Worm (Caenorhabditis elegans) whole organism, L1 larva: ENCODE measurements around the gene C01G5.25.

Experiments used
- F16B12.6 ChIP-seq: fragments of 150-350 bp; optimal IDR thresholded peaks from 2 replicates; lab custom pipeline; 2014; ENCODE audit warnings: missing biosample characterization, missing genetic modification characterization
- Y116A8C.19 ChIP-seq: sonication (generic microtip); optimal IDR thresholded peaks from 2 replicates; lab custom pipeline; 2016; ENCODE audit warnings: missing compliant biosample characterization, missing genetic modification characterization, borderline replicate concordance
- ama-1 ChIP-seq: fragments of 150-350 bp; optimal IDR thresholded peaks from 2 replicates; lab custom pipeline; 2014
- blmp-1 ChIP-seq: fragments of 150-350 bp; optimal IDR thresholded peaks from 2 replicates; lab custom pipeline; 2014; ENCODE audit warnings: missing biosample characterization, missing genetic modification characterization
- ceh-63 ChIP-seq: fragments of 200-800 bp; sonication (Bioruptor generic); optimal IDR thresholded peaks from 2 replicates; lab custom pipeline; 2018; ENCODE audit warnings: mild to moderate bottlenecking, missing genetic modification characterization, missing compliant biosample characterization
- ceh-90 ChIP-seq: sonication (generic microtip); optimal IDR thresholded peaks from 2 replicates; lab custom pipeline; 2016; ENCODE audit warnings: missing genetic modification characterization, missing compliant biosample characterization
- dpl-1 ChIP-seq, 3 experiments: fragments of 150-350 bp in 2 of 3; sonication (generic microtip) in 1 of 3; optimal IDR thresholded peaks; 2 replicates each; lab custom pipeline; 2014 to 2017; ENCODE audit warnings: missing biosample characterization in 3 of 3, missing genetic modification characterization in 3 of 3, missing genetic modification reagents in 3 of 3
- efl-1 ChIP-seq, 4 experiments: fragments of 150-350 bp; optimal IDR thresholded peaks in 3 of 4; peaks in 1 of 4; 1 replicate in 1 of 4; 2 replicates in 3 of 4; lab custom pipeline; 2014; ENCODE audit warnings: missing biosample characterization in 2 of 4, missing genetic modification characterization in 2 of 4, missing genetic modification reagents in 2 of 4
- elt-2 ChIP-seq: sonication (generic microtip); optimal IDR thresholded peaks from 2 replicates; lab custom pipeline; 2016; ENCODE audit warnings: missing genetic modification characterization, mild to moderate bottlenecking, inconsistent platforms, missing compliant biosample characterization, missing genetic modification reagents
- elt-3 ChIP-seq, 6 experiments: fragments of 150-350 bp in 1 of 6; sonication (generic microtip); optimal IDR thresholded peaks; 2 replicates each; lab custom pipeline; 2017 to 2018; ENCODE audit warnings: missing biosample characterization in 6 of 6, missing genetic modification characterization in 6 of 6, inconsistent platforms in 1 of 6
- ets-5 ChIP-seq: fragments of 200-800 bp; sonication (Bioruptor generic); IDR thresholded peaks from 2 replicates; pipeline ENCODE4 v1.3.6; 2022; ENCODE audit warnings: missing genetic modification characterization, missing compliant biosample characterization
- fkh-10 ChIP-seq: sonication (generic microtip); optimal IDR thresholded peaks from 2 replicates; lab custom pipeline; 2017; ENCODE audit warnings: missing biosample characterization, missing genetic modification reagents, missing genetic modification characterization
- grh-1 ChIP-seq: fragments of 200-800 bp; sonication (Bioruptor generic); IDR thresholded peaks from 2 replicates; pipeline ENCODE4 v1.3.6; 2022; ENCODE audit warnings: missing genetic modification reagents, missing genetic modification characterization, missing compliant biosample characterization
- hlh-17 ChIP-seq: fragments of 200-800 bp; sonication (Bioruptor generic); optimal IDR thresholded peaks from 2 replicates; lab custom pipeline; 2018; ENCODE audit warnings: missing genetic modification characterization, mild to moderate bottlenecking, missing compliant biosample characterization, moderate library complexity, borderline replicate concordance
- hpl-2 ChIP-seq: fragments of 150-350 bp; optimal IDR thresholded peaks from 2 replicates; lab custom pipeline; 2014; ENCODE audit warnings: missing biosample characterization, missing genetic modification reagents, missing genetic modification characterization
- lin-14 ChIP-seq: fragments of 200-800 bp; sonication (Bioruptor generic); optimal IDR thresholded peaks from 2 replicates; lab custom pipeline; 2018; ENCODE audit warnings: mild to moderate bottlenecking, missing genetic modification characterization, moderate library complexity, missing compliant biosample characterization
- lin-15B ChIP-seq: fragments of 150-350 bp; sonication (generic microtip); optimal IDR thresholded peaks from 3 replicates; lab custom pipeline; 2014; ENCODE audit warnings: missing biosample characterization, missing genetic modification characterization
- lin-35 ChIP-seq, 2 experiments: fragments of 150-350 bp; optimal IDR thresholded peaks; 2 replicates each; lab custom pipeline; 2014; ENCODE audit warnings: missing biosample characterization in 2 of 2, missing genetic modification characterization in 2 of 2, missing genetic modification reagents in 2 of 2
- mdl-1 ChIP-seq, 2 experiments: fragments of 150-350 bp; optimal IDR thresholded peaks; 2 replicates each; lab custom pipeline; 2014 to 2017; ENCODE audit warnings: missing biosample characterization in 2 of 2, missing genetic modification characterization in 2 of 2, inconsistent platforms in 1 of 2
- nhr-12 ChIP-seq: sonication (generic microtip); optimal IDR thresholded peaks from 2 replicates; lab custom pipeline; 2017; ENCODE audit warnings: missing biosample characterization, missing genetic modification characterization
- nhr-20 ChIP-seq: sonication (generic microtip); optimal IDR thresholded peaks from 2 replicates; lab custom pipeline; 2016; ENCODE audit warnings: mild to moderate bottlenecking, missing genetic modification characterization, missing compliant biosample characterization
- nhr-237 ChIP-seq: fragments of 150-350 bp; optimal IDR thresholded peaks from 2 replicates; lab custom pipeline; 2014; ENCODE audit warnings: missing biosample characterization, missing genetic modification characterization
- nhr-28 ChIP-seq: fragments of 150-350 bp; optimal IDR thresholded peaks from 2 replicates; lab custom pipeline; 2014; ENCODE audit warnings: missing biosample characterization, missing genetic modification characterization
- nhr-47 ChIP-seq: sonication (generic microtip); optimal IDR thresholded peaks from 2 replicates; lab custom pipeline; 2016; ENCODE audit warnings: mild to moderate bottlenecking, missing genetic modification characterization, moderate library complexity, missing compliant biosample characterization
- nhr-76 ChIP-seq: sonication (generic microtip); optimal IDR thresholded peaks from 2 replicates; lab custom pipeline; 2017; ENCODE audit warnings: missing biosample characterization, missing genetic modification characterization
- nhr-84 ChIP-seq: sonication (generic microtip); optimal IDR thresholded peaks from 2 replicates; lab custom pipeline; 2017; ENCODE audit warnings: missing biosample characterization, missing genetic modification characterization
- nhr-90 ChIP-seq: sonication (generic microtip); optimal IDR thresholded peaks from 2 replicates; lab custom pipeline; 2016; ENCODE audit warnings: mild to moderate bottlenecking, missing genetic modification characterization, missing compliant biosample characterization; ENCODE audit not compliant: poor library complexity
- pqm-1 ChIP-seq: sonication (generic microtip); optimal IDR thresholded peaks from 3 replicates; lab custom pipeline; 2017; ENCODE audit warnings: missing biosample characterization, missing genetic modification characterization
- snu-23 ChIP-seq: sonication (generic microtip); optimal IDR thresholded peaks from 2 replicates; lab custom pipeline; 2016; ENCODE audit warnings: missing genetic modification characterization, missing compliant biosample characterization
- sox-4 ChIP-seq: sonication (generic microtip); optimal IDR thresholded peaks from 2 replicates; lab custom pipeline; 2016; ENCODE audit warnings: missing genetic modification characterization, missing compliant biosample characterization
- sup-37 ChIP-seq: fragments of 200-800 bp; sonication (Bioruptor generic); optimal IDR thresholded peaks from 2 replicates; lab custom pipeline; 2018; ENCODE audit warnings: mild to moderate bottlenecking, missing genetic modification characterization, missing compliant biosample characterization
- unc-130 ChIP-seq: fragments of 150-350 bp; optimal IDR thresholded peaks from 2 replicates; lab custom pipeline; 2017; ENCODE audit warnings: missing biosample characterization, missing genetic modification characterization, inconsistent platforms
- unc-30 ChIP-seq: sonication (generic microtip); optimal IDR thresholded peaks from 2 replicates; lab custom pipeline; 2017; ENCODE audit warnings: missing biosample characterization, missing genetic modification characterization
- unc-86 ChIP-seq: sonication (generic microtip); optimal IDR thresholded peaks from 2 replicates; lab custom pipeline; 2016; ENCODE audit warnings: missing genetic modification characterization, missing compliant biosample characterization
- unc-98 ChIP-seq: fragments of 200-800 bp; sonication (Bioruptor generic); IDR thresholded peaks from 2 replicates; pipeline ENCODE4 v1.3.6; 2022; ENCODE audit warnings: missing genetic modification characterization, missing compliant biosample characterization
- vab-15 ChIP-seq: sonication (generic microtip); optimal IDR thresholded peaks from 2 replicates; lab custom pipeline; 2017; ENCODE audit warnings: missing genotype, mild to moderate bottlenecking, missing genetic modification characterization, missing compliant biosample characterization
- zag-1 ChIP-seq: fragments of 150-350 bp; optimal IDR thresholded peaks from 2 replicates; lab custom pipeline; 2014; ENCODE audit warnings: missing biosample characterization, missing genetic modification characterization
- ztf-11 ChIP-seq, 2 experiments: sonication (generic microtip); optimal IDR thresholded peaks; 2 replicates each; lab custom pipeline; 2016 to 2017; ENCODE audit warnings: missing genetic modification characterization in 2 of 2, missing biosample characterization in 1 of 2, missing compliant biosample characterization in 1 of 2

Gene C01G5.25

DNA sequence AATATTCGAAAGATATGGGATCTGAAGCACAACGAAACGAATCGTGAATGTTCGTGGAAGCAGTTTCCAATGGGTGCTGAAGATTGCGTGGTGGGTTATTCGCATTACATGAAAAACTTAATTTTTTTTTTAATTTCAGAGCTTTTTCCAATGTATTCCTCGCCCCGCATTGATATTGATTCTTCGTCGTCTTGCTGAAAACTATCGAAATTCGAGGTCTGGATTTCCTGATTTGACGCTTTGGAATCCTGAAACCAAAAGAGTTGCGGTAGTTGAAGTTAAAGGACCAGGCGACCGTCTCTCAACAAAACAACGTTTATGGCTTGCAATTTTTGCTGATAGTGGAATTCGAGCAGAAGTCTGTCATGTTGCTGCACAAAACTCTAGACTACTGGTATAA is 10.6 kb downstream of the C01G5.25 start:
- no peak for TF ChIP-seq F16B12.6 (tag; lab: Kevin White, UChicago)
- no peak for TF ChIP-seq grh-1 (GFP tag; lab: Robert Waterston, UW)
- TF ChIP-seq Y116A8C.19 (tag; lab: Kevin White, UChicago): no peak
- TF ChIP-seq ama-1 (lab: Kevin White, UChicago): no peak
- no peak for TF ChIP-seq ceh-90 (tag; lab: Kevin White, UChicago)
- TF ChIP-seq mdl-1 (tag; optimal IDR thresholded peaks at IDR 0.05; lab: Kevin White, UChicago): no peak
- no peak for TF ChIP-seq ets-5 (GFP tag; lab: Robert Waterston, UW)
- TF ChIP-seq efl-1 (optimal IDR thresholded peaks at IDR 0.05; lab: Kevin White, UChicago): no peak
- TF ChIP-seq efl-1 (GFP tag; optimal IDR thresholded peaks at IDR 0.05 in 1 of 2; lab: Kevin White, UChicago): peak in 1 of 2 experiments; percentile 90
- no peak for TF ChIP-seq nhr-84 (tag; lab: Kevin White, UChicago)
- peak; percentile 24 for TF ChIP-seq elt-2 (tag; lab: Kevin White, UChicago)

DNA sequence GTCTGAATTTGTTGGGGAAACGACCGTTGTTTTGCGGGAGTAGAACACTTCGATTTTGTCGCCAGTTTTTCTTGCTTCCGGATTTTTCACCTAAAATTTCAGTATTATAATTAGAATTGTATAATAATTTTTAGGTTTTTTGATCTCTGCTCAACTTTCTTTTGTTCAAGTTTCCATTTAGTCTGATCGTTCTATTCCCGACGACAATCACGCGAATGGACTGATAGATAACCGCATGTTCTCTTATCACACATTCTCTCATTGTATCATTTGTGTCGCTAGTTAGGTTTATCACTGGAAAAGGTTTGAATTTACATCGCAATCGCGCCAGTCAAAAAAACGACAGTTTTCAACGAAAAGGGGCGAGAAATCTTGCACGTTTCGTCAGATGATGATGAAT is 13.4 kb downstream of the C01G5.25 start:
- TF ChIP-seq ztf-11 (tag; optimal IDR thresholded peaks at IDR 0.05; lab: Kevin White, UChicago) (no peak), pqm-1 (tag; lab: Kevin White, UChicago) (peak; percentile 66), blmp-1 (tag; lab: Kevin White, UChicago) (peak; percentile 87), hlh-17 (GFP tag; lab: Kevin White, UChicago) (no peak), hpl-2 (GFP tag; lab: Kevin White, UChicago) (peak; percentile 29), nhr-90 (peak; percentile 45), elt-2 (tag; lab: Kevin White, UChicago) (peak; percentile 70), nhr-76 (tag; lab: Kevin White, UChicago) (no peak), snu-23 (GFP tag; lab: Kevin White, UChicago) (peak; percentile 19), elt-3 (tag; optimal IDR thresholded peaks at IDR 0.05; lab: Kevin White, UChicago) (peak in 5 of 6 experiments; percentile 54 to 94 (median 92)), zag-1 (no peak), efl-1 (optimal IDR thresholded peaks at IDR 0.05; lab: Kevin White, UChicago) (peak in 1 of 2 experiments; percentile 14), efl-1 (GFP tag; optimal IDR thresholded peaks at IDR 0.05 in 1 of 2; lab: Kevin White, UChicago) (peak in 1 of 2 experiments; percentile 63), vab-15 (tag; lab: Kevin White, UChicago) (no peak), nhr-20 (tag; lab: Kevin White, UChicago) (no peak), mdl-1 (tag; optimal IDR thresholded peaks at IDR 0.05; lab: Kevin White, UChicago) (peak in 1 of 2 experiments; percentile 46), ceh-63 (GFP tag; lab: Kevin White, UChicago) (no peak), lin-14 (peak; percentile 30), unc-130 (tag; lab: Kevin White, UChicago) (peak; percentile 28), nhr-237 (tag; lab: Kevin White, UChicago) (no peak), unc-98 (GFP tag; lab: Robert Waterston, UW) (no peak), sox-4 (tag; lab: Kevin White, UChicago) (no peak), lin-15B (tag; lab: Kevin White, UChicago) (no peak), unc-86 (tag; lab: Kevin White, UChicago) (no peak), unc-30 (tag; lab: Kevin White, UChicago) (no peak), fkh-10 (no peak), nhr-12 (no peak), sup-37 (no peak), nhr-28 (tag; lab: Kevin White, UChicago) (no peak), nhr-47 (tag; lab: Kevin White, UChicago) (no peak), lin-35 (GFP tag; optimal IDR thresholded peaks at IDR 0.05; lab: Kevin White, UChicago) (peak in 1 of 2 experiments; percentile 67), dpl-1 (GFP tag; optimal IDR thresholded peaks at IDR 0.05; lab: Kevin White, UChicago) (peak in 1 of 3 experiments; percentile 6)
